Worm (Caenorhabditis elegans): ENCODE results near the gene Y57G7A.1.

Gene Y57G7A.1

ce11 chrII:1309892-1310516 lies 11.7 kb downstream of the Y57G7A.1 start, which contains the start of the genes alh-6 and fcho-1 (continued):
- TF ChIP-seq gei-17 (GFP tag; optimal IDR thresholded peaks at IDR 0.05) (no peak), F33H1.4 (GFP tag; IDR thresholded peaks at IDR 0.05) (peak; percentile 84)

ce11 chrII:1315245-1315644 lies 17.0 kb downstream of the Y57G7A.1 start:
- TF ChIP-seq lag-1 (GFP tag; IDR thresholded peaks at IDR 0.05) (no peak), lin-40 (tag; optimal IDR thresholded peaks at IDR 0.05) (peak; percentile 43), ztf-22 (GFP tag; optimal IDR thresholded peaks at IDR 0.05) (no peak), F57A8.1 (GFP tag; optimal IDR thresholded peaks at IDR 0.05) (no peak), ztf-26 (tag; optimal IDR thresholded peaks at IDR 0.05) (peak; percentile 49), K11D2.4 (GFP tag; IDR thresholded peaks at IDR 0.05) (peak; percentile 71), somi-1 (GFP tag; optimal IDR thresholded peaks at IDR 0.05) (no peak), atf-7 (tag; optimal IDR thresholded peaks at IDR 0.05) (peak; percentile 4), let-607 (tag; optimal IDR thresholded peaks at IDR 0.05) (peak in 1 of 2 experiments; percentile 25), nhr-80 (tag; optimal IDR thresholded peaks at IDR 0.05) (peak; percentile 70)

- TF ChIP-seq B0261.1 (tag; optimal IDR thresholded peaks at IDR 0.05) (peak; percentile 34), D2030.7 (GFP tag; IDR thresholded peaks at IDR 0.05) (peak; percentile 97), zim-3 (tag; optimal IDR thresholded peaks at IDR 0.05) (peak; percentile 95), ceh-91 (GFP tag; IDR thresholded peaks at IDR 0.05) (peak; percentile 90), somi-1 (GFP tag; optimal IDR thresholded peaks at IDR 0.05) (peak; percentile 88), egl-18 (GFP tag; IDR thresholded peaks at IDR 0.05) (peak; percentile 81; the same call in 1 of the 2 replicates), ztf-28 (GFP tag; IDR thresholded peaks at IDR 0.05) (peak; percentile 94), zfh-2 (GFP tag; conservative IDR thresholded peaks at IDR 0.05) (peak; percentile 84), madf-6 (GFP tag; IDR thresholded peaks at IDR 0.05) (peak; percentile 92), hrde-1 (tag; optimal IDR thresholded peaks at IDR 0.05; ENCODE audit: borderline replicate concordance) (peak; percentile 55), Y67H2A.10 (GFP tag; conservative IDR thresholded peaks at IDR 0.05) (peak; percentile 90), F10E7.11 (tag; optimal IDR thresholded peaks at IDR 0.05) (no peak), F57A8.1 (GFP tag; optimal IDR thresholded peaks at IDR 0.05) (no peak), mxl-1 (tag; optimal IDR thresholded peaks at IDR 0.05) (no peak), akir-1 (GFP tag; optimal IDR thresholded peaks at IDR 0.05) (no peak), tlf-1 (GFP tag; optimal IDR thresholded peaks at IDR 0.05) (peak; percentile 97), rcor-1 (GFP tag; IDR thresholded peaks at IDR 0.05) (peak; percentile 96), ztf-26 (tag; optimal IDR thresholded peaks at IDR 0.05) (peak; percentile 96), mes-4 (tag; optimal IDR thresholded peaks at IDR 0.05) (no peak), lsy-27 (tag; optimal IDR thresholded peaks at IDR 0.05; ENCODE audit: borderline replicate concordance, insufficient read depth) (peak; percentile 10), sptf-2 (GFP tag; optimal IDR thresholded peaks at IDR 0.05) (peak; percentile 30), ztf-22 (GFP tag; optimal IDR thresholded peaks at IDR 0.05) (peak; percentile 75), rec-8 (tag; optimal IDR thresholded peaks at IDR 0.05) (no peak), attf-3 (GFP tag; conservative IDR thresholded peaks at IDR 0.05) (peak; percentile 82), Y95B8A.8 (GFP tag; IDR thresholded peaks at IDR 0.05) (peak; percentile 97), hmg-20 (GFP tag; IDR thresholded peaks at IDR 0.05) (peak; percentile 79; the same call in 1 of the 2 replicates), bed-1 (GFP tag; IDR thresholded peaks at IDR 0.05) (no peak), repo-1 (tag; optimal IDR thresholded peaks at IDR 0.05) (peak; percentile 93), madf-10 (tag; optimal IDR thresholded peaks at IDR 0.05) (peak; percentile 77), Y53F4B.3 (GFP tag; IDR thresholded peaks at IDR 0.05) (peak; percentile 78; the same call in 1 of the 2 replicates), nfya-1 (tag; optimal IDR thresholded peaks at IDR 0.05; ENCODE audit: borderline replicate concordance, insufficient read depth) (no peak), egl-44 (GFP tag; IDR thresholded peaks at IDR 0.05) (peak; percentile 93), him-1 (tag; optimal IDR thresholded peaks at IDR 0.05) (no peak), mcd-1 (GFP tag; IDR thresholded peaks at IDR 0.05) (peak; percentile 95), lin-35 (GFP tag; optimal IDR thresholded peaks at IDR 0.05) (peak; percentile 69 to 98 (median 90))
These were observed 22.1 kb downstream of the Y57G7A.1 start for ce11 chrII:1320412-1320811.
